Worm (Caenorhabditis elegans) whole organism, young adult: ENCODE measurements around the gene F38A1.9.

Experiments used
- B0261.1 ChIP-seq: sonication (generic microtip); optimal IDR thresholded peaks from 2 replicates; lab custom pipeline; 2016; ENCODE audit warnings: mild to moderate bottlenecking, missing genetic modification characterization, moderate library complexity, missing compliant biosample characterization
- F49E8.2 ChIP-seq: sonication (generic microtip); optimal IDR thresholded peaks from 3 replicates; lab custom pipeline; 2017; ENCODE audit warnings: missing genetic modification characterization, mild to moderate bottlenecking, missing compliant biosample characterization, antibody characterized with exemption, moderate library complexity; ENCODE audit not compliant: insufficient read depth
- F52B5.7 ChIP-seq: sonication (generic microtip); optimal IDR thresholded peaks from 2 replicates; lab custom pipeline; 2016; ENCODE audit warnings: mild to moderate bottlenecking, missing genetic modification characterization, missing compliant biosample characterization
- K12H6.12 ChIP-seq: fragments of 200-800 bp; sonication (Bioruptor generic); optimal IDR thresholded peaks from 2 replicates; lab custom pipeline; 2018; ENCODE audit warnings: mild to moderate bottlenecking, missing genetic modification characterization, missing compliant biosample characterization
- T07F8.4 ChIP-seq: sonication (generic microtip); optimal IDR thresholded peaks from 2 replicates; lab custom pipeline; 2016; ENCODE audit warnings: mild to moderate bottlenecking, missing genetic modification characterization, moderate library complexity, missing compliant biosample characterization
- Y56A3A.18 ChIP-seq: fragments of 200-800 bp; sonication (Bioruptor generic); IDR thresholded peaks from 2 replicates; pipeline ENCODE4 v1.3.6; 2022; ENCODE audit warnings: missing genetic modification reagents, missing genetic modification characterization, missing compliant biosample characterization
- ZK185.1 ChIP-seq: sonication (generic microtip); optimal IDR thresholded peaks from 2 replicates; lab custom pipeline; 2016; ENCODE audit warnings: mild to moderate bottlenecking, missing genetic modification characterization, missing compliant biosample characterization; ENCODE audit not compliant: poor library complexity, severe bottlenecking
- ama-1 ChIP-seq, 3 experiments: fragments of 150-350 bp in 1 of 3; sonication (generic microtip) in 2 of 3; optimal IDR thresholded peaks; 2 replicates each; lab custom pipeline; 2014 to 2018; ENCODE audit warnings: missing biosample characterization in 2 of 3, missing genetic modification characterization in 2 of 3, missing genetic modification reagents in 2 of 3
- aptf-2 ChIP-seq: fragments of 200-800 bp; sonication (Bioruptor generic); conservative IDR thresholded peaks from 2 replicates; pipeline ENCODE4 v1.3.6; 2022; ENCODE audit warnings: missing genetic modification reagents, missing genetic modification characterization, missing compliant biosample characterization
- atf-7 ChIP-seq: sonication (generic microtip); optimal IDR thresholded peaks from 2 replicates; lab custom pipeline; 2017; ENCODE audit warnings: mild to moderate bottlenecking, missing genetic modification characterization, missing compliant biosample characterization
- attf-6 ChIP-seq: fragments of 200-800 bp; sonication (Bioruptor generic); IDR thresholded peaks from 2 replicates; pipeline ENCODE4 v1.3.6; 2022; ENCODE audit warnings: missing genetic modification reagents, missing genetic modification characterization, missing compliant biosample characterization
- cebp-1 ChIP-seq, 2 experiments: fragments of 200-800 bp in 1 of 2; sonication (Bioruptor generic) in 1 of 2; sonication (generic microtip) in 1 of 2; IDR thresholded peaks in 1 of 2; optimal IDR thresholded peaks in 1 of 2; 2 replicates each; pipeline versions ENCODE4 v1.3.6 to Lab custom; 2017 to 2022; ENCODE audit warnings: missing compliant biosample characterization in 2 of 2, missing genetic modification characterization in 2 of 2, mild to moderate bottlenecking in 1 of 2, missing genetic modification reagents in 1 of 2, moderate library complexity in 1 of 2
- ceh-40 ChIP-seq: fragments of 200-800 bp; sonication (Bioruptor generic); IDR thresholded peaks from 2 replicates; pipeline ENCODE4 v1.3.6; 2022; ENCODE audit warnings: missing genetic modification characterization, missing compliant biosample characterization
- ceh-79 ChIP-seq: sonication (generic microtip); optimal IDR thresholded peaks from 2 replicates; lab custom pipeline; 2017; ENCODE audit warnings: mild to moderate bottlenecking, missing genetic modification characterization, missing compliant biosample characterization
- egl-18 ChIP-seq: fragments of 200-800 bp; sonication (Bioruptor generic); IDR thresholded peaks from 2 replicates; pipeline ENCODE4 v1.3.6; 2022; ENCODE audit warnings: missing genetic modification reagents, missing genetic modification characterization, missing compliant biosample characterization
- egrh-3 ChIP-seq: fragments of 200-800 bp; sonication (Bioruptor generic); IDR thresholded peaks from 2 replicates; pipeline ENCODE4 v1.3.6; 2022; ENCODE audit warnings: missing genetic modification reagents, missing genetic modification characterization, missing compliant biosample characterization
- gei-17 ChIP-seq: fragments of 200-800 bp; sonication (Bioruptor generic); optimal IDR thresholded peaks from 2 replicates; lab custom pipeline; 2018; ENCODE audit warnings: mild to moderate bottlenecking, missing genetic modification characterization, missing compliant biosample characterization
- hlh-26 ChIP-seq: fragments of 200-800 bp; sonication (Bioruptor generic); conservative IDR thresholded peaks from 2 replicates; pipeline ENCODE4 v1.3.6; 2022; ENCODE audit warnings: missing genetic modification reagents, missing genetic modification characterization, missing compliant biosample characterization
- hmg-20 ChIP-seq: fragments of 200-800 bp; sonication (Bioruptor generic); IDR thresholded peaks from 2 replicates; pipeline ENCODE4 v1.3.6; 2022; ENCODE audit warnings: missing genetic modification reagents, missing genetic modification characterization, missing compliant biosample characterization
- hrde-1 ChIP-seq: sonication (generic microtip); optimal IDR thresholded peaks from 2 replicates; lab custom pipeline; 2016; ENCODE audit warnings: missing genetic modification characterization, mild to moderate bottlenecking, missing compliant biosample characterization, moderate library complexity, missing genotype, missing genetic modification reagents, borderline replicate concordance
- hsf-1 ChIP-seq: fragments of 200-800 bp; sonication (Bioruptor generic); IDR thresholded peaks from 2 replicates; pipeline ENCODE4 v1.3.6; 2022; ENCODE audit warnings: missing genetic modification reagents, missing genetic modification characterization, missing compliant biosample characterization
- let-526 ChIP-seq: fragments of 200-800 bp; sonication (Bioruptor generic); IDR thresholded peaks from 2 replicates; pipeline ENCODE4 v1.3.6; 2022; ENCODE audit warnings: missing genetic modification reagents, missing genetic modification characterization, missing compliant biosample characterization
- let-607 ChIP-seq, 2 experiments: fragments of 200-800 bp in 1 of 2; sonication (Bioruptor generic) in 1 of 2; sonication (generic microtip) in 1 of 2; optimal IDR thresholded peaks; 2 replicates each; lab custom pipeline; 2016 to 2018; ENCODE audit warnings: mild to moderate bottlenecking in 2 of 2, missing compliant biosample characterization in 2 of 2, missing genetic modification characterization in 2 of 2, moderate library complexity in 2 of 2, missing genotype in 1 of 2
- lsl-1 ChIP-seq: fragments of 200-800 bp; sonication (Bioruptor generic); optimal IDR thresholded peaks from 2 replicates; lab custom pipeline; 2018; ENCODE audit warnings: mild to moderate bottlenecking, missing genetic modification characterization, moderate library complexity, missing compliant biosample characterization
- madf-10 ChIP-seq: sonication (generic microtip); optimal IDR thresholded peaks from 2 replicates; lab custom pipeline; 2016; ENCODE audit warnings: mild to moderate bottlenecking, missing genetic modification characterization, missing compliant biosample characterization
- madf-3 ChIP-seq: fragments of 200-800 bp; sonication (Bioruptor generic); IDR thresholded peaks from 2 replicates; pipeline ENCODE4 v1.3.6; 2022; ENCODE audit warnings: missing genetic modification reagents, missing genetic modification characterization, missing compliant biosample characterization
- mcd-1 ChIP-seq: fragments of 200-800 bp; sonication (Bioruptor generic); IDR thresholded peaks from 2 replicates; pipeline ENCODE4 v1.3.6; 2022; ENCODE audit warnings: missing genetic modification reagents, missing genetic modification characterization, missing compliant biosample characterization
- nfya-2 ChIP-seq: fragments of 200-800 bp; sonication (Bioruptor generic); IDR thresholded peaks from 2 replicates; pipeline ENCODE4 v1.3.6; 2022; ENCODE audit warnings: missing genetic modification reagents, missing genetic modification characterization, missing compliant biosample characterization
- nhr-120 ChIP-seq: fragments of 200-800 bp; sonication (Bioruptor generic); IDR thresholded peaks from 2 replicates; pipeline ENCODE4 v1.3.6; 2022; ENCODE audit warnings: missing genetic modification characterization, missing compliant biosample characterization
- repo-1 ChIP-seq: sonication (generic microtip); optimal IDR thresholded peaks from 2 replicates; lab custom pipeline; 2017; ENCODE audit warnings: mild to moderate bottlenecking, missing genetic modification characterization, missing compliant biosample characterization
- rpc-1 ChIP-seq, 2 experiments: fragments of 150-350 bp in 1 of 2; sonication (generic microtip) in 1 of 2; optimal IDR thresholded peaks; 2 replicates each; lab custom pipeline; 2014 to 2018; ENCODE audit warnings: missing biosample characterization in 1 of 2, missing genetic modification characterization in 1 of 2, missing genetic modification reagents in 1 of 2, missing genotype in 1 of 2
- sea-2 ChIP-seq: fragments of 200-800 bp; sonication (Bioruptor generic); IDR thresholded peaks from 2 replicates; pipeline ENCODE4 v1.3.6; 2022; ENCODE audit warnings: missing genetic modification characterization, missing compliant biosample characterization
- somi-1 ChIP-seq: fragments of 200-800 bp; sonication (Bioruptor generic); optimal IDR thresholded peaks from 2 replicates; lab custom pipeline; 2018; ENCODE audit warnings: mild to moderate bottlenecking, missing genetic modification characterization, missing compliant biosample characterization
- zim-3 ChIP-seq: sonication (generic microtip); optimal IDR thresholded peaks from 2 replicates; lab custom pipeline; 2017; ENCODE audit warnings: mild to moderate bottlenecking, missing genetic modification characterization, moderate library complexity, missing compliant biosample characterization
- ztf-25 ChIP-seq: fragments of 200-800 bp; sonication (Bioruptor generic); IDR thresholded peaks from 2 replicates; pipeline ENCODE4 v1.3.6; 2022; ENCODE audit warnings: missing genetic modification reagents, missing genetic modification characterization, missing compliant biosample characterization
- ztf-6 ChIP-seq: fragments of 200-800 bp; sonication (Bioruptor generic); IDR thresholded peaks from 2 replicates; pipeline ENCODE4 v1.3.6; 2022; ENCODE audit warnings: missing genetic modification reagents, missing genetic modification characterization, missing compliant biosample characterization

Gene F38A1.9

ce11 chrIV:1238147-1238546, 7.0 kb downstream of the F38A1.9 start:
- TF ChIP-seq sea-2, result no peak
- no peak for TF ChIP-seq K12H6.12 (tag; lab: Kevin White, UChicago)
- TF ChIP-seq ZK185.1 (tag; lab: Kevin White, UChicago), result no peak
- no peak for TF ChIP-seq hsf-1
- no peak for TF ChIP-seq zim-3 (tag; lab: Kevin White, UChicago)
- no peak for TF ChIP-seq hrde-1 (tag; lab: Kevin White, UChicago)
- TF ChIP-seq ztf-6 (GFP tag; lab: Robert Waterston, UW), result no peak
- no peak for TF ChIP-seq ceh-79
- no peak for TF ChIP-seq cebp-1 (GFP tag; IDR thresholded peaks at IDR 0.05; lab: Robert Waterston, UW)
- no peak for TF ChIP-seq cebp-1 (tag; optimal IDR thresholded peaks at IDR 0.05; lab: Kevin White, UChicago)
- no peak for TF ChIP-seq aptf-2 (GFP tag; lab: Robert Waterston, UW)
- TF ChIP-seq repo-1, result no peak
- TF ChIP-seq F49E8.2 (tag; lab: Kevin White, UChicago), result no peak
- no peak for TF ChIP-seq hmg-20
- no peak for TF ChIP-seq egrh-3 (GFP tag; lab: Robert Waterston, UW)
- no peak for TF ChIP-seq B0261.1 (tag; lab: Kevin White, UChicago)
- TF ChIP-seq madf-3 (GFP tag; lab: Robert Waterston, UW), result no peak
- TF ChIP-seq somi-1 (GFP tag; lab: Kevin White, UChicago), result no peak

ce11 chrIV:1235785-1236184, 9.4 kb downstream of the F38A1.9 start:
- TF ChIP-seq madf-10 (tag; lab: Kevin White, UChicago) (no peak), ceh-40 (GFP tag; lab: Robert Waterston, UW) (no peak), nfya-2 (no peak), let-526 (GFP tag; lab: Robert Waterston, UW) (no peak), atf-7 (no peak), nhr-120 (no peak), ZK185.1 (tag; lab: Kevin White, UChicago) (no peak), T07F8.4 (tag; lab: Kevin White, UChicago) (no peak), egl-18 (GFP tag; lab: Robert Waterston, UW) (no peak), rpc-1 (optimal IDR thresholded peaks at IDR 0.05; lab: Kevin White, UChicago) (no peak), rpc-1 (tag; optimal IDR thresholded peaks at IDR 0.05; lab: Kevin White, UChicago) (no peak), ztf-25 (GFP tag; lab: Robert Waterston, UW) (no peak), cebp-1 (GFP tag; IDR thresholded peaks at IDR 0.05; lab: Robert Waterston, UW) (no peak), cebp-1 (tag; optimal IDR thresholded peaks at IDR 0.05; lab: Kevin White, UChicago) (no peak), let-607 (tag; optimal IDR thresholded peaks at IDR 0.05; lab: Kevin White, UChicago) (no peak), ama-1 (optimal IDR thresholded peaks at IDR 0.05; lab: Kevin White, UChicago) (no peak), ama-1 (GFP tag; optimal IDR thresholded peaks at IDR 0.05; lab: Kevin White, UChicago) (no peak), attf-6 (GFP tag; lab: Robert Waterston, UW) (no peak), hlh-26 (GFP tag; lab: Robert Waterston, UW) (no peak)

ce11 chrIV:1234780-1235179, 10.4 kb downstream of the F38A1.9 start:
- no peak for TF ChIP-seq lsl-1 (GFP tag; lab: Kevin White, UChicago)
- TF ChIP-seq mcd-1 (GFP tag; lab: Robert Waterston, UW), result no peak
- no peak for TF ChIP-seq madf-10 (tag; lab: Kevin White, UChicago)
- TF ChIP-seq ceh-40 (GFP tag; lab: Robert Waterston, UW), result no peak
- TF ChIP-seq gei-17 (GFP tag; lab: Kevin White, UChicago), result no peak
- TF ChIP-seq Y56A3A.18 (GFP tag; lab: Robert Waterston, UW), result no peak
- no peak for TF ChIP-seq F52B5.7 (tag; lab: Kevin White, UChicago)
